Worm (Caenorhabditis elegans): ENCODE results near the gene tra-4.

DNA sequence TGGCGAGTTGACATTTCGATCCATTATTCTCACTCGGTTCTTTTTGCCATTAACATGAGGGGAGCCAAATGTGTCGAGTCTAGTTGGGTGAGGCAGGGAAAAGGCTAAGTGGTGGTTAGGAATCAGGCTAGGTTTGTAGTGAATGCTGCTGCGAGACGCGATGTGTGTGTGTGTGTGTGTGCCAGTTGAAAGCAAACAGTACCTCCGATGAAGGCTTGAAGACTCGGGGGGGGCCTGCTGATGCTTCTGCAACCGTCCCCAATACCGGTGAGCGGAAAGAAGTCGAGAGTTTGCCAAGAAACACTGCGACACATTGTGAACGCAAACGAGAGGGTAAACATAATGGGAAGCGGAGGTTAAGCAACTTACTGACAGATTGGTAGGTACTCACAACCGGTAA lies 13.6 kb upstream of the tra-4 start, which contains the start of gene F53B3.3:
- TF ChIP-seq T22C8.4 (GFP tag; IDR thresholded peaks at IDR 0.05) = no peak
- TF ChIP-seq flt-1 (GFP tag; IDR thresholded peaks at IDR 0.05) = no peak
- no peak for TF ChIP-seq tab-1 (GFP tag; IDR thresholded peaks at IDR 0.05)
- TF ChIP-seq cog-1 (tag; optimal IDR thresholded peaks at IDR 0.05) = no peak
- TF ChIP-seq klf-2 (GFP tag; conservative IDR thresholded peaks at IDR 0.05) = no peak

Data from whole organism, midembryonic.